Fruit fly (Drosophila melanogaster): Measurements from ENCODE around the gene stol.

dm6 chr2L:15735918-15736317 is 17.8 kb upstream of the stol start:
- TF ChIP-seq CG14711 (tag; optimal IDR thresholded peaks at IDR 0.05) (no peak), CG7045 (GFP tag; optimal IDR thresholded peaks at IDR 0.05) (no peak)

Data from whole organism, adult.